Fruit fly (Drosophila melanogaster) whole organism, embryonic: ENCODE data around the gene CG5937.

Source experiments
- Asciz ChIP-seq: fragments of 200-800 bp; sonication (Bioruptor generic); optimal IDR thresholded peaks from 2 replicates; lab custom pipeline; 2017; ENCODE audit warnings: missing biosample characterization, mild to moderate bottlenecking, missing genetic modification characterization, missing genetic modification reagents
- CG10979 ChIP-seq: fragments of 200-800 bp; sonication (Bioruptor generic); optimal IDR thresholded peaks from 2 replicates; lab custom pipeline; 2018; ENCODE audit warnings: missing biosample characterization, mild to moderate bottlenecking, missing genetic modification characterization, moderate library complexity
- CG11504 ChIP-seq: fragments of 200-800 bp; sonication (Bioruptor generic); optimal IDR thresholded peaks from 3 replicates; lab custom pipeline; 2019; ENCODE audit warnings: missing biosample characterization, mild to moderate bottlenecking, missing genetic modification characterization, moderate library complexity
- CG1233 ChIP-seq: fragments of 200-800 bp; sonication (Bioruptor generic); optimal IDR thresholded peaks from 4 replicates; lab custom pipeline; 2018; ENCODE audit warnings: missing biosample characterization, mild to moderate bottlenecking, missing genetic modification characterization
- CG12659 ChIP-seq: fragments of 200-800 bp; sonication (Bioruptor generic); optimal IDR thresholded peaks from 3 replicates; lab custom pipeline; 2017; ENCODE audit warnings: mild to moderate bottlenecking, missing biosample characterization, missing genetic modification reagents, missing genetic modification characterization
- CG13296 ChIP-seq: fragments of 200-800 bp; sonication (Bioruptor generic); optimal IDR thresholded peaks from 3 replicates; lab custom pipeline; 2018; ENCODE audit warnings: missing biosample characterization, mild to moderate bottlenecking, missing genetic modification characterization
- CG13424 ChIP-seq: fragments of 200-800 bp; sonication (Bioruptor generic); optimal IDR thresholded peaks from 2 replicates; lab custom pipeline; 2019; ENCODE audit warnings: missing biosample characterization, mild to moderate bottlenecking, missing genetic modification characterization, moderate library complexity
- CG17328 ChIP-seq: fragments of 200-800 bp; sonication (Bioruptor generic); IDR thresholded peaks from 2 replicates; pipeline ENCODE4 v1.3.6; 2022; ENCODE audit warnings: missing biosample characterization, missing genetic modification characterization
- CG17361 ChIP-seq: fragments of 200-800 bp; sonication (Bioruptor generic); IDR thresholded peaks from 3 replicates; pipeline ENCODE4 v1.3.6; 2022; ENCODE audit warnings: missing biosample characterization, missing genetic modification characterization
- CG17385 ChIP-seq: fragments of 200-800 bp; sonication (Bioruptor generic); optimal IDR thresholded peaks from 3 replicates; lab custom pipeline; 2018; ENCODE audit warnings: missing biosample characterization, mild to moderate bottlenecking, missing genetic modification characterization
- CG18262 ChIP-seq: fragments of 200-800 bp; optimal IDR thresholded peaks from 3 replicates; lab custom pipeline; 2019; ENCODE audit warnings: missing biosample characterization, mild to moderate bottlenecking, missing genetic modification characterization, moderate library complexity
- CG18599 ChIP-seq: fragments of 200-800 bp; sonication (Bioruptor generic); optimal IDR thresholded peaks from 3 replicates; lab custom pipeline; 2017; ENCODE audit warnings: missing biosample characterization, missing genetic modification characterization, mild to moderate bottlenecking, moderate library complexity, missing genetic modification reagents
- CG2120 ChIP-seq: fragments of 200-800 bp; sonication (Bioruptor generic); optimal IDR thresholded peaks from 3 replicates; lab custom pipeline; 2016; ENCODE audit warnings: missing biosample characterization, missing genetic modification characterization
- CG2202 ChIP-seq: fragments of 200-800 bp; sonication (Bioruptor generic); optimal IDR thresholded peaks from 2 replicates; lab custom pipeline; 2018; ENCODE audit warnings: missing biosample characterization, mild to moderate bottlenecking, missing genetic modification characterization
- CG2678 ChIP-seq: fragments of 200-800 bp; sonication (Bioruptor generic); optimal IDR thresholded peaks from 3 replicates; lab custom pipeline; 2019; ENCODE audit warnings: missing biosample characterization, mild to moderate bottlenecking, missing genetic modification characterization, moderate library complexity
- CG2712 ChIP-seq: fragments of 200-800 bp; optimal IDR thresholded peaks from 3 replicates; lab custom pipeline; 2019; ENCODE audit warnings: missing biosample characterization, mild to moderate bottlenecking, missing genetic modification characterization, moderate library complexity
- CG2875 ChIP-seq: fragments of 200-800 bp; sonication (Bioruptor generic); optimal IDR thresholded peaks from 2 replicates; lab custom pipeline; 2017; ENCODE audit warnings: missing biosample characterization, mild to moderate bottlenecking, missing genetic modification characterization, missing genetic modification reagents
- CG31441 ChIP-seq: fragments of 200-800 bp; sonication (Bioruptor generic); IDR thresholded peaks from 2 replicates; pipeline ENCODE4 v1.3.6; 2022; ENCODE audit warnings: missing biosample characterization, missing genetic modification characterization
- CG8290 ChIP-seq, 3 experiments: fragments of 200-800 bp; sonication (Bioruptor generic); optimal IDR thresholded peaks; 2 replicates each; lab custom pipeline; 2016 to 2019; ENCODE audit warnings: missing biosample characterization in 3 of 3, missing genetic modification characterization in 3 of 3, mild to moderate bottlenecking in 2 of 3, moderate library complexity in 1 of 3
- CG8478 ChIP-seq: fragments of >200 bp; optimal IDR thresholded peaks from 2 replicates; lab custom pipeline; 2018
- CG9437 ChIP-seq: fragments of 200-800 bp; sonication (Bioruptor generic); optimal IDR thresholded peaks from 2 replicates; lab custom pipeline; 2018; ENCODE audit warnings: missing biosample characterization, mild to moderate bottlenecking, missing genetic modification characterization
- CG9727 ChIP-seq: fragments of 200-800 bp; sonication (Bioruptor generic); optimal IDR thresholded peaks from 3 replicates; lab custom pipeline; 2017; ENCODE audit warnings: missing biosample characterization, mild to moderate bottlenecking, missing genetic modification characterization
- CTCF ChIP-seq: fragments of 200-800 bp; sonication (Bioruptor generic); optimal IDR thresholded peaks from 2 replicates; lab custom pipeline; 2017; ENCODE audit warnings: missing biosample characterization, mild to moderate bottlenecking, missing genetic modification characterization, moderate library complexity
- D19A ChIP-seq: fragments of 200-800 bp; optimal IDR thresholded peaks from 3 replicates; lab custom pipeline; 2019; ENCODE audit warnings: missing biosample characterization, mild to moderate bottlenecking, missing genetic modification characterization, moderate library complexity
- Eip74EF ChIP-seq, 2 experiments: fragments of 200-800 bp in 1 of 2; fragments of >200 bp in 1 of 2; sonication (Bioruptor generic) in 1 of 2; optimal IDR thresholded peaks; 2 replicates each; lab custom pipeline; 2017 to 2019; ENCODE audit warnings: missing biosample characterization in 2 of 2, missing genetic modification characterization in 2 of 2, mild to moderate bottlenecking in 1 of 2, moderate library complexity in 1 of 2
- Gsc ChIP-seq: fragments of 200-800 bp; sonication (Bioruptor generic); IDR thresholded peaks from 2 replicates; pipeline ENCODE4 v1.3.6; 2022; ENCODE audit warnings: missing biosample characterization, missing genetic modification characterization
- Hand ChIP-seq: fragments of 200-800 bp; sonication (Bioruptor generic); optimal IDR thresholded peaks from 2 replicates; lab custom pipeline; 2017; ENCODE audit warnings: mild to moderate bottlenecking, missing biosample characterization, missing genetic modification reagents, missing genetic modification characterization
- Hmr ChIP-seq: fragments of 200-800 bp; sonication (Bioruptor generic); optimal IDR thresholded peaks from 3 replicates; lab custom pipeline; 2017; ENCODE audit warnings: mild to moderate bottlenecking, missing biosample characterization, missing genetic modification reagents, missing genetic modification characterization
- Hr51 ChIP-seq, 2 experiments: fragments of 200-800 bp; sonication (Bioruptor generic); optimal IDR thresholded peaks; 2 replicates in 1 of 2; 3 replicates in 1 of 2; lab custom pipeline; 2016 to 2018; ENCODE audit warnings: missing biosample characterization in 2 of 2, missing genetic modification characterization in 2 of 2, mild to moderate bottlenecking in 1 of 2, moderate library complexity in 1 of 2
- Hsf ChIP-seq: fragments of 200-800 bp; sonication (Bioruptor generic); optimal IDR thresholded peaks from 3 replicates; lab custom pipeline; 2016; ENCODE audit warnings: missing biosample characterization, missing genetic modification characterization
- Oli ChIP-seq: fragments of 200-800 bp; sonication (Bioruptor generic); optimal IDR thresholded peaks from 2 replicates; lab custom pipeline; 2018; ENCODE audit warnings: missing biosample characterization, mild to moderate bottlenecking, missing genetic modification characterization, moderate library complexity
- PHDP ChIP-seq: fragments of 200-800 bp; sonication (Bioruptor generic); optimal IDR thresholded peaks from 3 replicates; lab custom pipeline; 2018; ENCODE audit warnings: missing biosample characterization, mild to moderate bottlenecking, missing genetic modification characterization, moderate library complexity
- Rx ChIP-seq: fragments of 200-800 bp; sonication (Bioruptor generic); IDR thresholded peaks from 2 replicates; pipeline ENCODE4 v1.3.6; 2022; ENCODE audit warnings: missing biosample characterization, missing genetic modification characterization
- Sox102F ChIP-seq: fragments of 200-800 bp; sonication (Bioruptor generic); optimal IDR thresholded peaks from 2 replicates; lab custom pipeline; 2018; ENCODE audit warnings: missing biosample characterization, mild to moderate bottlenecking, missing genetic modification characterization, moderate library complexity
- dmrt99B ChIP-seq: fragments of 200-800 bp; sonication (Bioruptor generic); optimal IDR thresholded peaks from 2 replicates; lab custom pipeline; 2018; ENCODE audit warnings: missing biosample characterization, mild to moderate bottlenecking, missing genetic modification characterization, moderate library complexity
- dysf ChIP-seq: fragments of 200-800 bp; sonication (Bioruptor generic); IDR thresholded peaks from 3 replicates; pipeline ENCODE4 v1.3.6; 2022; ENCODE audit warnings: missing biosample characterization, missing genetic modification characterization
- gem ChIP-seq: fragments of 200-800 bp; sonication (Bioruptor generic); optimal IDR thresholded peaks from 2 replicates; lab custom pipeline; 2019; ENCODE audit warnings: missing biosample characterization, mild to moderate bottlenecking, missing genetic modification characterization, moderate library complexity
- grau ChIP-seq: fragments of 200-800 bp; optimal IDR thresholded peaks from 3 replicates; lab custom pipeline; 2019; ENCODE audit warnings: missing biosample characterization, mild to moderate bottlenecking, missing genetic modification characterization, moderate library complexity
- onecut ChIP-seq: fragments of 200-800 bp; sonication (Bioruptor generic); IDR thresholded peaks from 2 replicates; pipeline ENCODE4 v1.3.6; 2022; ENCODE audit warnings: missing biosample characterization, missing genetic modification characterization
- phol ChIP-seq: fragments of 200-800 bp; sonication (Bioruptor generic); optimal IDR thresholded peaks from 3 replicates; lab custom pipeline; 2018; ENCODE audit warnings: missing biosample characterization, mild to moderate bottlenecking, missing genetic modification characterization, moderate library complexity
- scrt ChIP-seq: fragments of 200-800 bp; sonication (Bioruptor generic); optimal IDR thresholded peaks from 2 replicates; lab custom pipeline; 2018; ENCODE audit warnings: missing biosample characterization, mild to moderate bottlenecking, missing genetic modification characterization, moderate library complexity
- sens ChIP-seq: fragments of 200-800 bp; sonication (Bioruptor generic); peaks from one replicate; lab custom pipeline; 2016; ENCODE audit warnings: missing biosample characterization, missing genetic modification characterization
- slbo ChIP-seq: fragments of 200-800 bp; sonication (Bioruptor generic); IDR thresholded peaks from 2 replicates; pipeline ENCODE4 v1.3.6; 2022; ENCODE audit warnings: missing biosample characterization, missing genetic modification characterization
- so ChIP-seq: fragments of 200-800 bp; sonication (Bioruptor generic); IDR thresholded peaks from 3 replicates; pipeline ENCODE4 v1.3.6; 2022; ENCODE audit warnings: missing biosample characterization, missing genetic modification characterization
- stc ChIP-seq: fragments of 200-800 bp; sonication (Bioruptor generic); IDR thresholded peaks from 2 replicates; pipeline ENCODE4 v1.3.6; 2022; ENCODE audit warnings: missing biosample characterization, missing genetic modification characterization
- tio ChIP-seq: fragments of 200-800 bp; sonication (Bioruptor generic); optimal IDR thresholded peaks from 2 replicates; lab custom pipeline; 2017; ENCODE audit warnings: missing biosample characterization, missing genetic modification characterization, inconsistent platforms
- tx ChIP-seq: fragments of 200-800 bp; sonication (Bioruptor generic); optimal IDR thresholded peaks from 2 replicates; lab custom pipeline; 2016; ENCODE audit warnings: missing biosample characterization, missing genetic modification characterization
- unpg ChIP-seq: fragments of 200-800 bp; sonication (Bioruptor generic); optimal IDR thresholded peaks from 3 replicates; lab custom pipeline; 2018; ENCODE audit warnings: missing biosample characterization, mild to moderate bottlenecking, missing genetic modification characterization, moderate library complexity
- vfl ChIP-seq: fragments of 200-800 bp; sonication (Bioruptor generic); optimal IDR thresholded peaks from 2 replicates; lab custom pipeline; 2016; ENCODE audit warnings: missing biosample characterization, missing genetic modification characterization
- vnd ChIP-seq: fragments of 200-800 bp; sonication (Bioruptor generic); IDR thresholded peaks from 3 replicates; pipeline ENCODE4 v1.3.6; 2022; ENCODE audit warnings: missing biosample characterization, missing genetic modification characterization; ENCODE audit not compliant: partially characterized antibody

The CG5937 gene

dm6 chrX:6092235-6092634 is 52.4 kb downstream of the CG5937 start (continued):
- TF ChIP-seq CG11504 (tag; lab: Kevin White, UChicago) (peak; percentile 58), tio (GFP tag; lab: Kevin White, UChicago) (peak; percentile 19), CG9437 (GFP tag; lab: Kevin White, UChicago) (peak; percentile 23), so (GFP tag; lab: Robert Waterston, UW) (no peak), Hmr (GFP tag; lab: Kevin White, UChicago) (peak; percentile 25), Hsf (GFP tag; lab: Kevin White, UChicago) (peak; percentile 9), D19A (tag; lab: Kevin White, UChicago) (no peak), vfl (GFP tag; lab: Kevin White, UChicago) (peak; percentile 16), grau (peak; percentile 42), CG18262 (tag; lab: Kevin White, UChicago) (peak; percentile 21), stc (no peak), CG18599 (peak; percentile 21), tx (GFP tag; lab: Kevin White, UChicago) (no peak), Asciz (GFP tag; lab: Kevin White, UChicago) (peak; percentile 34), CG2712 (tag; lab: Kevin White, UChicago) (peak; percentile 9), dysf (peak; percentile 47; the same call in 1 of the 3 replicates), CG10979 (tag; lab: Kevin White, UChicago) (peak; percentile 14), CG1233 (GFP tag; lab: Kevin White, UChicago) (peak; percentile 16), CG17328 (GFP tag; lab: Robert Waterston, UW) (0 out of 2 replicates have a peak, but pooled peaks have one; percentile 24), Eip74EF (GFP tag; optimal IDR thresholded peaks at IDR 0.05; lab: Kevin White, UChicago) (peak in 1 of 2 experiments; percentile 7), phol (tag; lab: Kevin White, UChicago) (peak; percentile 32), Rx (no peak), dmrt99B (tag; lab: Kevin White, UChicago) (peak; percentile 49), PHDP (tag; lab: Kevin White, UChicago) (peak; percentile 42), CG2120 (peak; percentile 34), slbo (GFP tag; lab: Robert Waterston, UW) (peak; percentile 21; the same call in 1 of the 2 replicates), Sox102F (GFP tag; lab: Kevin White, UChicago) (peak; percentile 35), CG17385 (GFP tag; lab: Kevin White, UChicago) (peak; percentile 25), CG8478 (no peak), sens (GFP tag; lab: Kevin White, UChicago) (peak; percentile 74), scrt (GFP tag; lab: Kevin White, UChicago) (peak; percentile 57), CG8290 (GFP tag; optimal IDR thresholded peaks at IDR 0.05; lab: Kevin White, UChicago) (no peak), CG8290 (tag; optimal IDR thresholded peaks at IDR 0.05; lab: Kevin White, UChicago) (peak in 1 of 2 experiments; percentile 7), CG2875 (GFP tag; lab: Kevin White, UChicago) (no peak), CTCF (GFP tag; lab: Kevin White, UChicago) (peak; percentile 61), gem (tag; lab: Kevin White, UChicago) (peak; percentile 51), CG13296 (GFP tag; lab: Kevin White, UChicago) (peak; percentile 33), Oli (tag; lab: Kevin White, UChicago) (peak; percentile 31), vnd (GFP tag; lab: Robert Waterston, UW) (no peak), CG2678 (tag; lab: Kevin White, UChicago) (peak; percentile 61), CG17361 (peak; percentile 51; the same call in 2 of the 3 replicates), unpg (GFP tag; lab: Kevin White, UChicago) (peak; percentile 23), Gsc (GFP tag; lab: Robert Waterston, UW) (no peak), CG2202 (tag; lab: Kevin White, UChicago) (no peak), CG9727 (GFP tag; lab: Kevin White, UChicago) (peak; percentile 50), Hr51 (GFP tag; optimal IDR thresholded peaks at IDR 0.05; lab: Kevin White, UChicago) (peak in 1 of 2 experiments; percentile 47), CG12659 (peak; percentile 2), CG13424 (tag; lab: Kevin White, UChicago) (peak; percentile 23), onecut (0 out of 2 replicates have a peak, but pooled peaks have one; percentile 12), Hand (GFP tag; lab: Kevin White, UChicago) (peak; percentile 19), CG31441 (GFP tag; lab: Robert Waterston, UW) (0 out of 2 replicates have a peak, but pooled peaks have one; percentile 21)
